Worm (Caenorhabditis elegans): ENCODE data around the gene dct-5.

The dct-5 gene

DNA sequence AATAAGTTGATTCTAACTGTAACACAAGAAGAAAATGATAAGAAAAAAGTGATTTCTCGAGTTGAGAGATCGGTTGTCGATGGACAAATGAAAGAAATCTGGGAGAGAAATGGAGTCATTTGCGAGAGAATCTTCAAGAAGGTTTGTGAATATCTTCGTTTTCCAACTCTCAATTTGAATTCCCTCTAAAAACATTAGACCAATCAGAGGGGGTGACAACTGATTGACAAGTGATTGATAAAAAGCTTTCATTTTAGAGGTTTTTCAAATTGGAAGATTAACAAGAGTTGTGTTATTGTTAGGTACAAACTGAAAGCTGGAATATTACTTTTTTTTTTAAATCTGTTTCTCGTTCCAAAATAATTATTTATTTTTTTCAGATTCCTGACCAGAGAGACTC lies 18.8 kb downstream of the dct-5 start:
- TF ChIP-seq him-1 (tag; optimal IDR thresholded peaks at IDR 0.05) (no peak), dao-5 (tag; optimal IDR thresholded peaks at IDR 0.05) (no peak), W03F9.2 (tag; optimal IDR thresholded peaks at IDR 0.05) (no peak)

DNA sequence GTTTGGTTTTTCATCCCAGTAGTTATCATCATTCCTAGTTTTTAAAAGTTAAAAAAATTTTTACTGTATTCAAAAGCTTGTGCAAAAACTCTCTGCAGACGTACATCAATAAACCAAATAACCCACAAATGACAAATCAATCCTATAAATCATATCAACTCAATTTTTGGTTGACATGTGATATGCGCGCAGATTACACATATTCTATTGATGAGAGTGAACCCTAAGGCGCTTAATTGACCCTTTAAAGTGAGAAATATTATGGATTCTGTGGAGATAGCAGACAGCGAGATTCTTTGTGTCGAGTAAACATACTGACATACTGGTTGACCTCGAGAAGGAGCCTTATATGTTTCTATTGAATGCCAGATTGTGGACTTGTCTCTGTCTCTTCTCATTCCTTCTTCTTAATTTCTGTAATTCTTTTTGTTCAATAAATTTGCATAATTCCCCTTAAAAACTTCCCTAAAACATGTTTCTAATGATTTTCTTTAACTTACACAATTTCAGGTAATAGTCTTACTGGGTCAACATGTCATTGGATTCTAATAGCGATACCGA lies 20.4 kb downstream of the dct-5 start, which contains the start of gene EEED8.2:
TSS of gene EEED8.2 (plus strand) at position 511 of the 561 bp plus-strand sequence.
- TF ChIP-seq him-1 (tag; optimal IDR thresholded peaks at IDR 0.05) (no peak), W03F9.2 (tag; optimal IDR thresholded peaks at IDR 0.05) (no peak), dao-5 (tag; optimal IDR thresholded peaks at IDR 0.05) (no peak)

DNA sequence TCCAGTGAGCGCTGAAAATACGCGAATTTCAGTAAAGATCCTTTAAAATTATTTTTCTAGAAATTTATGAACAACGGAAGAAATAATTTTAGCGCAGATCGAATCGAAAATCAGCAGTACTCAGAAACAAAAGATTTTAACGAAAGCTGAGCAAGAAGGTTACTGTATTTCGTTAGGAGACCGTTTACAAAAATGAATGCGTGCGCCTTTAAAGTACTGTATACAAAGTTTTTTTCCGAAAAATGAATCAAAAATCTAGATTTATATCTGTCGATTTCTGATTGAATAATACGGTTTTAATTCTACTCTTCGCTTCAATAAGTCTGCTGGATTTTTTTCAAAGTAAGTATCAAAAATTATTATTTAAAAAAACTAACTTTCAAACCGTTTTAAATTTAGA lies 22.7 kb downstream of the dct-5 start, which contains the start of the genes EEED8.14 and EEED8.3:
TSS of gene EEED8.14 (minus strand) at position 13 of the 400 bp plus-strand sequence.
TSS of gene EEED8.3 (plus strand) at position 237 of the 400 bp plus-strand sequence.
- no peak for TF ChIP-seq him-1 (tag; optimal IDR thresholded peaks at IDR 0.05)
- no peak for TF ChIP-seq W03F9.2 (tag; optimal IDR thresholded peaks at IDR 0.05)
- no peak for TF ChIP-seq dao-5 (tag; optimal IDR thresholded peaks at IDR 0.05)

DNA sequence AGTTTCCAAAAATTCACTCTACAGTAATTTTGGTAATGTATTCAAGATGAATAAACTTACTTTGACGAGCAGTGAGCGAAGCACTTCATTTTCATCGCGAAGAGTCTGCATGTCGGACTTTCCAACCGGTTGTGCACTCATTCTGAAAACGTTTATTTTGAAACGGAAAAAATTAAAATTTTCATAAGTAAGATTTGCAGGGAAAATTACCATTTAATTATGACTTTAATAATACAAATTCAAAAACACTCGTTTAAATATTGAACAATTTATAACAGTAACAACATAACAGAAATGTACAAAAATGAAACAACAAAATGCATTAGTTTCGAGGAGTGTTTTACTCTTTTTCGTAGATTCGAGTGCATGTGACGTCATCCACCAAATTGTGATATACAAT lies 24.3 kb downstream of the dct-5 start, which contains the start of the genes EEED8.13 and EEED8.18:
TSS of gene EEED8.13 (minus strand) at position 101 of the 400 bp plus-strand sequence.
TSS of gene EEED8.18 (minus strand) at position 144 of the 400 bp plus-strand sequence.
- TF ChIP-seq dao-5 (tag; optimal IDR thresholded peaks at IDR 0.05) (no peak), W03F9.2 (tag; optimal IDR thresholded peaks at IDR 0.05) (no peak), him-1 (tag; optimal IDR thresholded peaks at IDR 0.05) (no peak)

DNA sequence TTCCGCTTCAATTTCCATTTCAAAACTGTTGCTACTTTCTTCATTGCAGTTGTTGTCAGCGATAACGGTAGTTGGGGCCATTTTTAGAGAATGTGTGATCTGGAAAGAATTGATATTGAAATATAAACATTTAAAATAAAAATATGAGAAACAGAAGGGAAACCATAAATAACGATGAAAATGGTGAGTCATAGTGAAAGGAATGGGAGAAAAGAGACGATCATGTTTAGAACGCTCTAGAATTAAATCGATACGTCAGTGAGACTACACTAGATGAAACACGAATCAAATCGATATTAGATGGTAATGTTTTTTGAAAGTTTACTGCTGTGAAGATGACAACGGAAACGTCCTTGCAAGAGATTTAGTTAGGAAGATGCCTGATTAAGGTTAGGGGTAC lies 27.8 kb downstream of the dct-5 start, which contains the start of the genes EEED8.12 and EEED8.4:
TSS of gene EEED8.12 (minus strand) at position 101 of the 400 bp plus-strand sequence.
TSS of gene EEED8.4 (plus strand) at position 396 of the 400 bp plus-strand sequence.
- no peak for TF ChIP-seq dao-5 (tag; optimal IDR thresholded peaks at IDR 0.05)
- no peak for TF ChIP-seq him-1 (tag; optimal IDR thresholded peaks at IDR 0.05)
- TF ChIP-seq W03F9.2 (tag; optimal IDR thresholded peaks at IDR 0.05): no peak

DNA sequence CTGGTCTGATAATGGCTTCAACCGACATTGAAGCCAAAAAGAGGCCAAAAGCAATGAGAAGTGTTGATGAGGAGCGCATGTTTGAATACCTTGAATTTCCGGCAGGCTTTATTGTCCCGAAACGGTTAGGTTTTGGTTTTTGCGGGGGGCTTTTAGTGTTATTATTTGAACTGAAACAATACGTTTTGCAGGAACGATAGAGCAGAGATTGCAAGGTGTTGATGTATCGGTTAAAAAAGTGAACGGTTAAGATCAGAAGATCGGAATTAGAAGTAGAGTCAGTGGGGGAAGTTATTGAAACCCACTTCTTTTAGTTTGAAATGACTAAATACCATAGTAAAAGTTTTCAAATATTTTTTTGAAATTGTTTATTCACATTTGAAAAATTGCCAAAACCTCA lies 29.2 kb downstream of the dct-5 start, which contains the start of gene clec-141:
TSS of gene clec-141 (minus strand) at position 101 of the 400 bp plus-strand sequence.
- TF ChIP-seq W03F9.2 (tag; optimal IDR thresholded peaks at IDR 0.05) (no peak), dao-5 (tag; optimal IDR thresholded peaks at IDR 0.05) (no peak), him-1 (tag; optimal IDR thresholded peaks at IDR 0.05) (no peak)

DNA sequence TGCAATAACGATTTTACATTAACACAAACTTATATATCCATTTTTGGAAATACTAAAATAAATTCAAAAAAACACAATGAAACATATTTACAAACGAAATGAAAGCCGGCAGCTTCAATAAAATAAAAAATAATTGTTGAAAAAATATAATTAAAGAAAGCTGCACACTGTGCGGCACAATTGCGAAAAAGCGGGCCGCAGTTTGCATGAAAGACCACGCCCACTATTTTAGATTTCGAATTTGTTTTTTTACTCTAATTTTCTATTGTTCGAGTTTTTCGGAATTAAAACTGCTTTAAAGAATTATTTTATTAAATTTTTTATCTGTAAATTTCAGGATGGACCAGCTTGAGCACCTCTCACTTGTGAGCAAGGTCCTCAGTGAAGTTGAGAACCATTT lies 37.5 kb downstream of the dct-5 start, which contains the start of gene mog-5:
TSS of gene mog-5 (plus strand) at position 338 of the 400 bp plus-strand sequence.
- TF ChIP-seq W03F9.2 (tag; optimal IDR thresholded peaks at IDR 0.05): no peak
- TF ChIP-seq dao-5 (tag; optimal IDR thresholded peaks at IDR 0.05): no peak
- no peak for TF ChIP-seq him-1 (tag; optimal IDR thresholded peaks at IDR 0.05)

DNA sequence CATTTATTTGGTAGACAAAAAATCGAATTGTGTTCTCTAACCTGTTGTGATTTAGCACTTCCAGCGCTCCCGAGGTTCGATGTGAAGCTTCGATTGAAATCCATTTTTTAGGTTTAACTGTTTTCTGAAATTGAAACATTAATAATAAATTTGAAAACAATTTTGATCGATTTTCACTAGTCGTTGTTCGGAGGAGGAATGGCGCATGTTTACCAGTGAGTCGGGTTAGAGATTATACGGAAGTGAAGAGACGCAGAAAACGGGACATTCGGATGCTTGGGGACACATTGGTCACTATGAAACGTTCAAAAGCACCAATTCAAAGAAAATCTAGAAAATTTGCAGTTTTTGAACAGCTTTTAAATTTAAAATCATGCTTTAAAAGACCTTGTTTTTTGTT lies 38.0 kb downstream of the dct-5 start, which contains the start of gene fbxl-3:
TSS of gene fbxl-3 (minus strand) at position 124 of the 400 bp plus-strand sequence.
- TF ChIP-seq W03F9.2 (tag; optimal IDR thresholded peaks at IDR 0.05) (no peak), dao-5 (tag; optimal IDR thresholded peaks at IDR 0.05) (no peak), him-1 (tag; optimal IDR thresholded peaks at IDR 0.05) (no peak)

DNA sequence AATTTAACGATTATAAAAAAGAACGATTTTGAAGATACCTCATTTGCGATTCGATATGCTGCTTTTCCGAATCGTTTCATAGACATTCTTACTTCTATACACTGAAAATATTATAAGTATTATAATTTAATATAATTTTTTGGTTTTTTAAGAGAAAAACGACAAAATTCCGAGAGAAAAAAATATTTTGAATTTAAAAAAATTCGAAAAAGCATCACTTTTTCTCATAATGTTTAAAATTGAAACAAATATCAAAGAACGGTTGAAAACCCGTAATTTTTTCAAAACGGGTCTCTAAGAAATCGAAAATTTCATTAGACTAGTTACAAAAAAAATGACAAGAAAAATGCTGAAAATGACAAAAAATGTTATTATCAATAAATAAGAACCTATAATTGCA lies 41.1 kb downstream of the dct-5 start, which contains the start of gene pink-1:
TSS of gene pink-1 (minus strand) at position 101 of the 400 bp plus-strand sequence.
- TF ChIP-seq him-1 (tag; optimal IDR thresholded peaks at IDR 0.05) (no peak), dao-5 (tag; optimal IDR thresholded peaks at IDR 0.05) (no peak), W03F9.2 (tag; optimal IDR thresholded peaks at IDR 0.05) (no peak)

DNA sequence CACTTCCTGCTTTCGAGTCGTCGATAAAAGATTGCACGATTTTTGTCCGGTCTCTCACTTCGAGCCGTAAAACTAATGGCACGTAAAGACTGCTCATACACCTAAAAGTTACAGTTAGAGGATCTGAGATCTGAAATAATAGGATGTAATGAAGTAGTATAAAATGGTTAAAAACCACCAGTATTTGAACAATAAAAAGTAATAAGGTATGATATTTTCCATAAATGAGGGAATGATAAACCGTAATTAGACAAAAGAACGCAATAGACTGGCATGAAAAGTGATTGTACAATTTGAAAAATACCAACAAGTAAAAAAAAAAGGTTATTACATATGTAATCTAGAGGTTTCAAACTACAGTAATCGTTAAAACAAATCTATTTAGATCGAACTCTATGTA lies 43.6 kb downstream of the dct-5 start, which contains the start of gene brap-2:
TSS of gene brap-2 (minus strand) at position 101 of the 400 bp plus-strand sequence.
- TF ChIP-seq him-1 (tag; optimal IDR thresholded peaks at IDR 0.05) (no peak), W03F9.2 (tag; optimal IDR thresholded peaks at IDR 0.05) (no peak), dao-5 (tag; optimal IDR thresholded peaks at IDR 0.05) (no peak)

DNA sequence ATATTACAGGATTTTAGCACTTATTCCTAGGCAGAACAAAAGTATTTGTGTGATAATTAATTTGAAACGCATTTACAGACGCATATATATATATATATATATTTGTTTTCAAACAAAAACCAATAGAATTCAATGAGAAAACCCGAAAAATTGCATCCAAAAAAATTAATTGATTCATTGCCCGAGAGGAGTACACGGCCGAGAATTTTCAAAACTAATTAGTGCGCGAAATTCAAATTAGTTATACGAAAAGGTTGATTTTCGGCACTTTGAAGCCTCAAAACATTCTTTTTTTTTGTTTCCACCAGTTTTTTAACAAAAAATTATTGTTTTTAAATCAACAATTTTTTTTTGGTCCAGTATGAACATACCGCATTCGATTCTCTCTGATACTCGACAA lies 45.3 kb downstream of the dct-5 start:
- TF ChIP-seq dao-5 (tag; optimal IDR thresholded peaks at IDR 0.05) (no peak), him-1 (tag; optimal IDR thresholded peaks at IDR 0.05) (no peak), W03F9.2 (tag; optimal IDR thresholded peaks at IDR 0.05) (no peak)

DNA sequence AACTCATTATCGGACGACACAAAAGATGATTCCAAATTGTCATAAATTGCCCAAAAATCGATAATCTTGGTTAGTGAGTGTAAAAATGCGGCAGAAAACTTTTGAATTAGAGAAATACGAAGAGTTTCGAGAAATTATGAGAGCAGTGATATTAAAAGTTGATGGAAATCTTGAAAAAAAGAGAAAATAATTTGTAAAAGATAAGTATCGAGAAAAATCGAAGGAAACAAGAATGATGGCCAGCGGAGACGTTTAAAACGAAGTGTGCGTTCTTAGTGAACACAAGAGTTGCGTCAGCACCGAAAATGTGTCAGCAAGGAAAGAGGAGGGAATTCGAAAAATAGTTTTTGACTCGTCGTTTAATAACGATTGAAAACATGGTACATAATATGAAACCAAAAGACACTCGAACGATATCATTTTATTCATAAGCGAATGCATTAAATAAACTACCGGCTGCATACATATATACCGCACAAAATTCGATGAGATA lies 46.9 kb downstream of the dct-5 start, which contains the start of gene ndx-6:
TSS of gene ndx-6 (minus strand) at position 51 of the 493 bp plus-strand sequence.
- peak; percentile 24 for TF ChIP-seq him-1 (tag; optimal IDR thresholded peaks at IDR 0.05)
- no peak for TF ChIP-seq dao-5 (tag; optimal IDR thresholded peaks at IDR 0.05)
- peak; percentile 72 for TF ChIP-seq W03F9.2 (tag; optimal IDR thresholded peaks at IDR 0.05)

DNA sequence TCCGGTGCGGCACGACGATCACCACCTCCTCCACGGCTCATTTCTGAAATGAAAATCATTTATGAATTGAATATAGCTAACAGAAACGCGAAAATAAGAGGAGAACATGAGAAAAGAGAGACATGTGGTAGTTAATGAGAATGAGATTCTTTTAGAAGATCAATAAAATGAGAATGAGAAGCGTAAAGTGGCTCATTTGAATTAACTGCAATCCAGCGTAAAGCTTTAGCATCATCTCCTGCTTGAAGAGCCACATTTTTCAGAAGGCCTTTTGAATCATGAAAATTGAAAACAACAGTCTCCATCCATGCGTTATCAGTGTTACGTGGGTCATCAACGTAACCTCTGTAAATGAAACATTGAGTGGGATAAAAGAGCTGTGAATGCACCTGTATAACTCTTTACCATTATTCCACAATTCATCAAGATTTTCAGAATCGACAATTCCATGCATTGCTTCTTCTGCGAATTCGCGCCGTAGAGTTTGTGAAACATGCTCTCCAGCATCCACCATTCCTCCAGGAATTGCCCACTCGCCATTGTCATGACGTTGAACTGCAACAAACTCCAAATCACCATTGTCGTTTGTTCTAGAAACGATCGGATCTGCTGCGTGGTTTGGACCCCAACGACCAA lies 47.8 kb downstream of the dct-5 start, which contains the start of gene rsp-4:
TSS of gene rsp-4 (minus strand) at position 51 of the 636 bp plus-strand sequence.
- TF ChIP-seq W03F9.2 (tag; optimal IDR thresholded peaks at IDR 0.05) (no peak), him-1 (tag; optimal IDR thresholded peaks at IDR 0.05) (no peak), dao-5 (tag; optimal IDR thresholded peaks at IDR 0.05) (no peak)
